Fruit fly (Drosophila melanogaster): ENCODE data around the gene CG14331.

DNA sequence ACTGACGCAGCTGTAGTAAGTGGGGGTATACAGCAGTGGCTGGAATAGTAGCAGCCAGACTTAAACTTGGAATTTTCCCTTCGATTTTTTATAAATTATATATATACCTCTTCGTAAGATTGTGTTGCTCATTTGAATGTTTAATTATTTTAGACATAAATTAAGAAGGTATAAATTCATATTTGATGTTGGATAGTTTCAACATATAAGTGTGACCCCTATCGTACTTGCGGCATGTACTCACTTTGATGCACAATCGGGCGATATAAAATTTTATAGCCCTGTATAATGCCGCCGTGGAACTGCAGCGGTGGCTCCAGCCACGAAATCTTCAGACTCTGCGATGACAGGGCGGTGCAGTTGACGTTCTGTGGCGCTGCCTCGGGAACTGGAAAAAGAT is 40.7 kb upstream of the CG14331 start:
- TF ChIP-seq jim (GFP tag; optimal IDR thresholded peaks at IDR 0.05) (no peak), br (GFP tag; optimal IDR thresholded peaks at IDR 0.05) (no peak), pan (optimal IDR thresholded peaks at IDR 0.05) (no peak), Hr78 (GFP tag; optimal IDR thresholded peaks at IDR 0.05) (no peak), h (GFP tag; optimal IDR thresholded peaks at IDR 0.05) (no peak), sage (GFP tag; optimal IDR thresholded peaks at IDR 0.05) (no peak), usp (GFP tag; optimal IDR thresholded peaks at IDR 0.05) (no peak), dl (GFP tag; optimal IDR thresholded peaks at IDR 0.05; ENCODE audit: insufficient read depth in 1 of 2, partially characterized antibody in 2 of 2) (no peak), Jra (GFP tag; optimal IDR thresholded peaks at IDR 0.05) (no peak), Myc (optimal IDR thresholded peaks at IDR 0.05) (no peak)
